Fruit fly (Drosophila melanogaster) whole organism, embryonic: ENCODE results near the gene mRpL3.
A peak's percentile ranks its signal among the peaks of the same experiment; 100 is the strongest.

Source experiments
- Atf3 ChIP-seq: fragments of 200-800 bp; sonication (Bioruptor generic); optimal IDR thresholded peaks from 3 replicates; lab custom pipeline; 2016; ENCODE audit warnings: missing biosample characterization, missing genetic modification characterization
- CG10431 ChIP-seq: fragments of 200-800 bp; sonication (Bioruptor generic); optimal IDR thresholded peaks from 3 replicates; lab custom pipeline; 2018; ENCODE audit warnings: missing biosample characterization, mild to moderate bottlenecking, missing genetic modification characterization
- CG10543 ChIP-seq: fragments of 200-800 bp; sonication (Bioruptor generic); optimal IDR thresholded peaks from 3 replicates; lab custom pipeline; 2017; ENCODE audit warnings: missing biosample characterization, mild to moderate bottlenecking, missing genetic modification characterization, moderate library complexity
- CG14860 ChIP-seq: fragments of 200-800 bp; sonication (Bioruptor generic); IDR thresholded peaks from 3 replicates; pipeline ENCODE4 v1.3.6; 2022; ENCODE audit warnings: missing biosample characterization, missing genetic modification characterization; ENCODE audit not compliant: partially characterized antibody
- CG14965 ChIP-seq: fragments of 200-800 bp; sonication (Bioruptor generic); optimal IDR thresholded peaks from 2 replicates; lab custom pipeline; 2016; ENCODE audit warnings: missing biosample characterization, missing genetic modification characterization, borderline replicate concordance
- CG16863 ChIP-seq: fragments of 200-800 bp; sonication (Bioruptor generic); optimal IDR thresholded peaks from 3 replicates; lab custom pipeline; 2016; ENCODE audit warnings: missing biosample characterization, missing genetic modification characterization
- CG17612 ChIP-seq: fragments of 200-800 bp; sonication (Bioruptor generic); IDR thresholded peaks from 2 replicates; pipeline ENCODE4 v1.3.6; 2022; ENCODE audit warnings: missing biosample characterization, missing genetic modification characterization
- CG31441 ChIP-seq: fragments of 200-800 bp; sonication (Bioruptor generic); IDR thresholded peaks from 2 replicates; pipeline ENCODE4 v1.3.6; 2022; ENCODE audit warnings: missing biosample characterization, missing genetic modification characterization
- CG7745 ChIP-seq: fragments of 200-800 bp; sonication (Bioruptor generic); optimal IDR thresholded peaks from 2 replicates; lab custom pipeline; 2018; ENCODE audit warnings: missing biosample characterization, mild to moderate bottlenecking, missing genetic modification characterization, moderate library complexity
- CG7928 ChIP-seq: fragments of 200-800 bp; sonication (Bioruptor generic); optimal IDR thresholded peaks from 2 replicates; lab custom pipeline; 2017; ENCODE audit warnings: missing biosample characterization, mild to moderate bottlenecking, missing genetic modification characterization
- CG8478 ChIP-seq: fragments of >200 bp; optimal IDR thresholded peaks from 2 replicates; lab custom pipeline; 2018
- CG8944 ChIP-seq: fragments of 200-800 bp; sonication (Bioruptor generic); optimal IDR thresholded peaks from 3 replicates; lab custom pipeline; 2016; ENCODE audit warnings: missing biosample characterization, missing genetic modification characterization
- CrebB ChIP-seq: fragments of 200-800 bp; sonication (Bioruptor generic); optimal IDR thresholded peaks from 3 replicates; lab custom pipeline; 2018; ENCODE audit warnings: missing biosample characterization, mild to moderate bottlenecking, missing genetic modification characterization
- Dfd ChIP-seq, 2 experiments: fragments of >200 bp; optimal IDR thresholded peaks; 2 replicates each; lab custom pipeline; 2017; ENCODE audit warnings: missing biosample characterization in 2 of 2, missing genetic modification characterization in 2 of 2
- Kr ChIP-seq: fragments of 200-800 bp; sonication (Bioruptor generic); optimal IDR thresholded peaks from 2 replicates; lab custom pipeline; 2017; ENCODE audit warnings: missing biosample characterization, mild to moderate bottlenecking, missing genetic modification characterization
- NC2α ChIP-seq: fragments of 200-800 bp; sonication (Bioruptor generic); optimal IDR thresholded peaks from 2 replicates; lab custom pipeline; 2016; ENCODE audit warnings: missing biosample characterization, missing genetic modification characterization
- Rx ChIP-seq: fragments of 200-800 bp; sonication (Bioruptor generic); IDR thresholded peaks from 2 replicates; pipeline ENCODE4 v1.3.6; 2022; ENCODE audit warnings: missing biosample characterization, missing genetic modification characterization
- Sin3A ChIP-seq: fragments of >200 bp; optimal IDR thresholded peaks from 2 replicates; lab custom pipeline; 2018
- Sox100B ChIP-seq: fragments of 200-800 bp; sonication (Bioruptor generic); optimal IDR thresholded peaks from 3 replicates; lab custom pipeline; 2018; ENCODE audit warnings: missing biosample characterization, mild to moderate bottlenecking, missing genetic modification characterization
- Ssrp ChIP-seq: fragments of 200-800 bp; sonication (Bioruptor generic); optimal IDR thresholded peaks from 2 replicates; lab custom pipeline; 2018; ENCODE audit warnings: missing biosample characterization, mild to moderate bottlenecking, missing genetic modification characterization, moderate library complexity
- Xbp1 ChIP-seq: fragments of 200-800 bp; sonication (Bioruptor generic); optimal IDR thresholded peaks from 3 replicates; lab custom pipeline; 2016; ENCODE audit warnings: missing biosample characterization, mild to moderate bottlenecking, missing genetic modification characterization
- ac ChIP-seq: fragments of 200-800 bp; sonication (Bioruptor generic); optimal IDR thresholded peaks from 3 replicates; lab custom pipeline; 2017; ENCODE audit warnings: missing biosample characterization, mild to moderate bottlenecking, missing genetic modification characterization
- ase ChIP-seq: fragments of 200-800 bp; sonication (Bioruptor generic); IDR thresholded peaks from 3 replicates; pipeline ENCODE4 v1.3.6; 2022; ENCODE audit warnings: missing biosample characterization, missing genetic modification characterization
- ash1 ChIP-seq: fragments of 200-800 bp; sonication (Bioruptor generic); optimal IDR thresholded peaks from 2 replicates; lab custom pipeline; 2018; ENCODE audit warnings: missing biosample characterization, mild to moderate bottlenecking, missing genetic modification characterization
- ato ChIP-seq: fragments of 200-800 bp; sonication (Bioruptor generic); IDR thresholded peaks from 2 replicates; pipeline ENCODE4 v1.3.6; 2022; ENCODE audit warnings: missing biosample characterization, missing genetic modification characterization; ENCODE audit not compliant: partially characterized antibody
- chm ChIP-seq: fragments of 200-800 bp; sonication (Bioruptor generic); IDR thresholded peaks from 2 replicates; pipeline ENCODE4 v1.3.6; 2022; ENCODE audit warnings: missing biosample characterization, missing genetic modification characterization
- cwo ChIP-seq: fragments of 200-800 bp; sonication (Bioruptor generic); optimal IDR thresholded peaks from 3 replicates; lab custom pipeline; 2017; ENCODE audit warnings: missing biosample characterization, missing genetic modification characterization, mild to moderate bottlenecking, moderate library complexity, missing genetic modification reagents
- emc ChIP-seq: fragments of 200-800 bp; sonication (Bioruptor generic); optimal IDR thresholded peaks from 2 replicates; lab custom pipeline; 2016; ENCODE audit warnings: missing biosample characterization, missing genetic modification characterization
- en ChIP-seq: fragments of 200-800 bp; sonication (Bioruptor generic); optimal IDR thresholded peaks from 2 replicates; lab custom pipeline; 2016; ENCODE audit warnings: missing biosample characterization, missing genetic modification characterization
- esg ChIP-seq: fragments of 200-800 bp; sonication (Bioruptor generic); conservative IDR thresholded peaks from 2 replicates; pipeline ENCODE4 v1.3.6; 2022; ENCODE audit warnings: missing biosample characterization, missing genetic modification characterization
- ewg ChIP-seq: fragments of 200-800 bp; sonication (Bioruptor generic); optimal IDR thresholded peaks from 3 replicates; lab custom pipeline; 2017; ENCODE audit warnings: mild to moderate bottlenecking, missing biosample characterization, missing genetic modification reagents, missing genetic modification characterization
- fd96Cb ChIP-seq: fragments of 200-800 bp; sonication (Bioruptor generic); optimal IDR thresholded peaks from 2 replicates; lab custom pipeline; 2018; ENCODE audit warnings: missing biosample characterization, mild to moderate bottlenecking, missing genetic modification characterization, moderate library complexity
- grau ChIP-seq: fragments of 200-800 bp; optimal IDR thresholded peaks from 3 replicates; lab custom pipeline; 2019; ENCODE audit warnings: missing biosample characterization, mild to moderate bottlenecking, missing genetic modification characterization, moderate library complexity
- h ChIP-seq: fragments of >200 bp; optimal IDR thresholded peaks from 2 replicates; lab custom pipeline; 2017
- hb ChIP-seq: fragments of 200-800 bp; sonication (Bioruptor generic); IDR thresholded peaks from 3 replicates; pipeline ENCODE4 v1.3.6; 2022; ENCODE audit warnings: missing biosample characterization, missing genetic modification characterization; ENCODE audit not compliant: partially characterized antibody
- jigr1 ChIP-seq: fragments of 200-800 bp; sonication (Bioruptor generic); IDR thresholded peaks from 3 replicates; pipeline ENCODE4 v1.3.6; 2022; ENCODE audit warnings: missing biosample characterization, missing genetic modification characterization
- kay ChIP-seq: fragments of 200-800 bp; sonication (Bioruptor generic); optimal IDR thresholded peaks from 2 replicates; lab custom pipeline; 2016; ENCODE audit warnings: missing biosample characterization, missing genetic modification characterization
- knrl ChIP-seq: fragments of 200-800 bp; sonication (Bioruptor generic); IDR thresholded peaks from 3 replicates; pipeline ENCODE4 v1.3.6; 2022; ENCODE audit warnings: missing biosample characterization, missing genetic modification characterization; ENCODE audit not compliant: partially characterized antibody
- lilli ChIP-seq: fragments of 200-800 bp; sonication (Bioruptor generic); optimal IDR thresholded peaks from 3 replicates; lab custom pipeline; 2016; ENCODE audit warnings: missing biosample characterization, missing genetic modification characterization
- mld ChIP-seq: fragments of 200-800 bp; sonication (Bioruptor generic); IDR thresholded peaks from 3 replicates; pipeline ENCODE4 v1.3.6; 2022; ENCODE audit warnings: missing biosample characterization, missing genetic modification characterization; ENCODE audit not compliant: partially characterized antibody
- odd ChIP-seq: fragments of 200-800 bp; sonication (Bioruptor generic); optimal IDR thresholded peaks from 2 replicates; lab custom pipeline; 2017; ENCODE audit warnings: missing biosample characterization, mild to moderate bottlenecking, missing genetic modification characterization
- pita ChIP-seq: fragments of 200-800 bp; sonication (Bioruptor generic); optimal IDR thresholded peaks from 2 replicates; lab custom pipeline; 2017; ENCODE audit warnings: missing biosample characterization, mild to moderate bottlenecking, missing genetic modification characterization
- scrt ChIP-seq: fragments of 200-800 bp; sonication (Bioruptor generic); optimal IDR thresholded peaks from 2 replicates; lab custom pipeline; 2018; ENCODE audit warnings: missing biosample characterization, mild to moderate bottlenecking, missing genetic modification characterization, moderate library complexity
- sima ChIP-seq: fragments of 200-800 bp; sonication (Bioruptor generic); optimal IDR thresholded peaks from 2 replicates; lab custom pipeline; 2016; ENCODE audit warnings: missing biosample characterization, missing genetic modification characterization
- sisA ChIP-seq: fragments of 200-800 bp; sonication (Bioruptor generic); IDR thresholded peaks from 2 replicates; pipeline ENCODE4 v1.3.6; 2022; ENCODE audit warnings: missing biosample characterization, missing genetic modification characterization
- slou ChIP-seq: fragments of 200-800 bp; sonication (Bioruptor generic); optimal IDR thresholded peaks from 3 replicates; lab custom pipeline; 2016; ENCODE audit warnings: missing biosample characterization, missing genetic modification characterization
- so ChIP-seq: fragments of 200-800 bp; sonication (Bioruptor generic); IDR thresholded peaks from 3 replicates; pipeline ENCODE4 v1.3.6; 2022; ENCODE audit warnings: missing biosample characterization, missing genetic modification characterization
- sr ChIP-seq: fragments of 200-800 bp; sonication (Bioruptor generic); IDR thresholded peaks from 3 replicates; pipeline ENCODE4 v1.3.6; 2022; ENCODE audit warnings: missing biosample characterization, missing genetic modification characterization
- vfl ChIP-seq: fragments of 200-800 bp; sonication (Bioruptor generic); optimal IDR thresholded peaks from 2 replicates; lab custom pipeline; 2016; ENCODE audit warnings: missing biosample characterization, missing genetic modification characterization
- yki ChIP-seq: fragments of >200 bp; optimal IDR thresholded peaks from 3 replicates; lab custom pipeline; 2018
- z ChIP-seq: fragments of 200-800 bp; sonication (Bioruptor generic); IDR thresholded peaks from 3 replicates; pipeline ENCODE4 v1.3.6; 2022; ENCODE audit warnings: missing biosample characterization, missing genetic modification characterization
- zen2 ChIP-seq: fragments of 200-800 bp; sonication (Bioruptor generic); IDR thresholded peaks from 3 replicates; pipeline ENCODE4 v1.3.6; 2022; ENCODE audit warnings: missing biosample characterization, missing genetic modification characterization; ENCODE audit not compliant: partially characterized antibody

mRpL3 gene

DNA sequence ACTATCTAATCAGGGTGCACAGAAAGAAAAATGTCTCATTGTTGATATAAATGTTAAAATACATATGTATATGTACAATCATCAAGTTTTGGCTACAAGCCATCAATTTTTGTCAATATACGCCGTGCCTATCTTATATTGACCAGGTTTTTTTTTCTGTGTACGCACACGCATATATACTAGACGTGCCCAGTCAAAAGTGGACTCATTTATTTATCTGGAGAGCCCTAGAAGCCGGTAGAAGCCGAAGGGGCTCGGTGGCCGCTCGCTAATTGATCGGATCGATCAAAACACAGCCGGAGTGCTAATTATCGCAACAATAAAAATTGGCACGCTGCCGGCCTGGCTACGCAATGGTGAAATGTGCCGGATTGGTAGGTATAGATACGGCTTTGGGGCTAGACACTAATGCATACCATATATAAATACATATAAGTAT, 20.7 kb upstream of the mRpL3 start (continued):
- TF ChIP-seq CG14860, result no peak
- TF ChIP-seq h (lab: Kevin White, UChicago), result no peak
- no peak for TF ChIP-seq zen2
- TF ChIP-seq Ssrp (tag; lab: Kevin White, UChicago), result peak; percentile 46
- peak; percentile 55 for TF ChIP-seq fd96Cb (tag; lab: Kevin White, UChicago)
- TF ChIP-seq yki (lab: Kevin White, UChicago), result no peak
- TF ChIP-seq so (GFP tag; lab: Robert Waterston, UW), result 0 out of 3 replicates have a peak, but pooled peaks have one; percentile 31
- no peak for TF ChIP-seq z
- peak; percentile 72 for TF ChIP-seq sisA (GFP tag; lab: Robert Waterston, UW)
- no peak for TF ChIP-seq CG7745 (tag; lab: Kevin White, UChicago)
- TF ChIP-seq CG8478 (lab: Kevin White, UChicago), result no peak
- no peak for TF ChIP-seq pita
- TF ChIP-seq CG8944 (GFP tag; lab: Kevin White, UChicago), result peak; percentile 75
- peak; percentile 42 for TF ChIP-seq ash1 (GFP tag; lab: Kevin White, UChicago)
- no peak for TF ChIP-seq CG14965 (GFP tag; lab: Kevin White, UChicago)
- no peak for TF ChIP-seq hb
- no peak for TF ChIP-seq Dfd (GFP tag; optimal IDR thresholded peaks at IDR 0.05; lab: Kevin White, UChicago)
- TF ChIP-seq mld, result no peak
- TF ChIP-seq CrebB (tag; lab: Kevin White, UChicago), result peak; percentile 50
- peak; percentile 9 for TF ChIP-seq slou (GFP tag; lab: Kevin White, UChicago)
- TF ChIP-seq chm (GFP tag; lab: Robert Waterston, UW), result peak; percentile 62; the same call in 1 of the 2 replicates
- no peak for TF ChIP-seq sima
- peak; percentile 66 for TF ChIP-seq Xbp1 (GFP tag; lab: Kevin White, UChicago)
- peak; percentile 15 for TF ChIP-seq CG7928 (GFP tag; lab: Kevin White, UChicago)
- peak; percentile 80 for TF ChIP-seq CG10543 (GFP tag; lab: Kevin White, UChicago)
- TF ChIP-seq en (GFP tag; lab: Kevin White, UChicago), result no peak
- TF ChIP-seq NC2α (GFP tag; lab: Kevin White, UChicago), result no peak
- TF ChIP-seq ase, result peak; percentile 65; the same call in 1 of the 3 replicates
- peak; percentile 17 for TF ChIP-seq emc (GFP tag; lab: Kevin White, UChicago)
- no peak for TF ChIP-seq ato (GFP tag; lab: Robert Waterston, UW)
- TF ChIP-seq jigr1 (GFP tag; lab: Robert Waterston, UW), result no peak
- TF ChIP-seq grau, result peak; percentile 78
- peak; percentile 50 for TF ChIP-seq esg (GFP tag; lab: Robert Waterston, UW)
- TF ChIP-seq scrt (GFP tag; lab: Kevin White, UChicago), result peak; percentile 74
- TF ChIP-seq CG31441 (GFP tag; lab: Robert Waterston, UW), result peak; percentile 62; the same call in 1 of the 2 replicates
- no peak for TF ChIP-seq CG10431 (GFP tag; lab: Kevin White, UChicago)
- TF ChIP-seq Atf3, result no peak
- no peak for TF ChIP-seq Kr (GFP tag; lab: Kevin White, UChicago)
- TF ChIP-seq lilli (GFP tag; lab: Kevin White, UChicago), result peak; percentile 85
- TF ChIP-seq CG16863 (GFP tag; lab: Kevin White, UChicago), result peak; percentile 54
- no peak for TF ChIP-seq Sox100B
- TF ChIP-seq kay (GFP tag; lab: Kevin White, UChicago), result peak; percentile 68
- peak; percentile 33 for TF ChIP-seq ewg (GFP tag; lab: Kevin White, UChicago)
- TF ChIP-seq odd, result peak; percentile 62
- no peak for TF ChIP-seq ac (GFP tag; lab: Kevin White, UChicago)
- peak; percentile 55; the same call in 1 of the 2 replicates for TF ChIP-seq CG17612 (GFP tag; lab: Robert Waterston, UW)
- peak; percentile 84 for TF ChIP-seq cwo (GFP tag; lab: Kevin White, UChicago)
- TF ChIP-seq sr, result no peak
- peak; percentile 50; the same call in 1 of the 2 replicates for TF ChIP-seq Rx (GFP tag; lab: Robert Waterston, UW)
- TF ChIP-seq vfl (GFP tag; lab: Kevin White, UChicago), result peak; percentile 60
- TF ChIP-seq Sin3A (lab: Kevin White, UChicago), result no peak
- no peak for TF ChIP-seq knrl (GFP tag; lab: Robert Waterston, UW)
